Worm (Caenorhabditis elegans) whole organism, L2 larva: ENCODE results near the gene xpo-1.

ENCODE experiments used
- C34F6.9 ChIP-seq: fragments of 150-350 bp; optimal IDR thresholded peaks from 2 replicates; lab custom pipeline; 2014; ENCODE audit warnings: missing biosample characterization, missing genetic modification characterization
- F13H6.1 ChIP-seq: sonication (generic microtip); optimal IDR thresholded peaks from 2 replicates; lab custom pipeline; 2016; ENCODE audit warnings: missing genetic modification characterization, missing compliant biosample characterization
- R02D3.7 ChIP-seq: fragments of 150-350 bp; optimal IDR thresholded peaks from 2 replicates; lab custom pipeline; 2014; ENCODE audit warnings: missing biosample characterization, missing genetic modification characterization
- Y55F3AM.14 ChIP-seq: fragments of 200-800 bp; sonication (Bioruptor generic); optimal IDR thresholded peaks from 2 replicates; lab custom pipeline; 2018; ENCODE audit warnings: mild to moderate bottlenecking, missing genetic modification characterization, missing compliant biosample characterization
- alr-1 ChIP-seq: fragments of 150-350 bp; optimal IDR thresholded peaks from 2 replicates; lab custom pipeline; 2014; ENCODE audit warnings: missing biosample characterization, missing genetic modification characterization
- aly-2 ChIP-seq: fragments of 150-350 bp; optimal IDR thresholded peaks from 2 replicates; lab custom pipeline; 2014; ENCODE audit warnings: missing biosample characterization, missing genetic modification characterization
- ama-1 ChIP-seq: fragments of 150-350 bp; optimal IDR thresholded peaks from 2 replicates; lab custom pipeline; 2018; ENCODE audit warnings: inconsistent platforms
- blmp-1 ChIP-seq: sonication (generic microtip); optimal IDR thresholded peaks from 2 replicates; lab custom pipeline; 2017; ENCODE audit warnings: missing genetic modification characterization, mild to moderate bottlenecking, missing compliant biosample characterization, antibody characterized with exemption, moderate library complexity; ENCODE audit not compliant: insufficient read depth
- ceh-16 ChIP-seq: fragments of 150-350 bp; optimal IDR thresholded peaks from 2 replicates; lab custom pipeline; 2014; ENCODE audit warnings: missing biosample characterization, missing genetic modification characterization
- ceh-82 ChIP-seq: fragments of 150-350 bp; optimal IDR thresholded peaks from 2 replicates; lab custom pipeline; 2014; ENCODE audit warnings: missing biosample characterization, missing genetic modification characterization
- crh-2 ChIP-seq: sonication (generic microtip); optimal IDR thresholded peaks from 2 replicates; lab custom pipeline; 2017; ENCODE audit warnings: missing biosample characterization, missing genetic modification characterization
- dmd-4 ChIP-seq: sonication (generic microtip); optimal IDR thresholded peaks from 2 replicates; lab custom pipeline; 2017; ENCODE audit warnings: missing biosample characterization, missing genetic modification characterization
- egl-27 ChIP-seq: sonication (generic microtip); optimal IDR thresholded peaks from 3 replicates; lab custom pipeline; 2017; ENCODE audit warnings: missing biosample characterization, missing genetic modification reagents, missing genetic modification characterization
- elt-1 ChIP-seq: fragments of 150-350 bp; optimal IDR thresholded peaks from 2 replicates; lab custom pipeline; 2014; ENCODE audit warnings: missing biosample characterization, missing genetic modification characterization
- fos-1 ChIP-seq: fragments of 150-350 bp; optimal IDR thresholded peaks from 2 replicates; lab custom pipeline; 2014; ENCODE audit warnings: missing biosample characterization, missing genetic modification characterization
- gmeb-1 ChIP-seq: fragments of 150-350 bp; optimal IDR thresholded peaks from 2 replicates; lab custom pipeline; 2014; ENCODE audit warnings: missing biosample characterization, missing genetic modification characterization
- lin-11 ChIP-seq: fragments of 150-350 bp; sonication (generic microtip); optimal IDR thresholded peaks from 2 replicates; lab custom pipeline; 2014; ENCODE audit warnings: missing biosample characterization, missing genetic modification characterization, inconsistent platforms, mixed read lengths
- lin-13 ChIP-seq: fragments of 150-350 bp; optimal IDR thresholded peaks from 2 replicates; lab custom pipeline; 2014; ENCODE audit warnings: missing biosample characterization, missing genetic modification reagents, missing genetic modification characterization
- lin-39 ChIP-seq: fragments of 150-350 bp; optimal IDR thresholded peaks from 2 replicates; lab custom pipeline; 2014; ENCODE audit warnings: missing biosample characterization, missing genetic modification reagents, missing genetic modification characterization
- lsy-2 ChIP-seq, 2 experiments: fragments of 150-350 bp in 1 of 2; sonication (generic microtip) in 1 of 2; optimal IDR thresholded peaks; 2 replicates each; lab custom pipeline; 2014 to 2017; ENCODE audit warnings: missing biosample characterization in 2 of 2, missing genetic modification characterization in 2 of 2
- mab-5 ChIP-seq: fragments of 150-350 bp; optimal IDR thresholded peaks from 2 replicates; lab custom pipeline; 2014; ENCODE audit warnings: missing biosample characterization, missing genetic modification characterization
- mdl-1 ChIP-seq, 2 experiments: fragments of 150-350 bp in 1 of 2; sonication (generic microtip) in 1 of 2; optimal IDR thresholded peaks; 2 replicates each; lab custom pipeline; 2017; ENCODE audit warnings: missing biosample characterization in 2 of 2, missing genetic modification characterization in 2 of 2
- nhr-11 ChIP-seq: fragments of 150-350 bp; optimal IDR thresholded peaks from 2 replicates; lab custom pipeline; 2014; ENCODE audit warnings: missing biosample characterization, missing genetic modification characterization
- nhr-12 ChIP-seq: fragments of 150-350 bp; optimal IDR thresholded peaks from 2 replicates; lab custom pipeline; 2014; ENCODE audit warnings: missing biosample characterization, missing genetic modification characterization
- nhr-129 ChIP-seq: fragments of 150-350 bp; optimal IDR thresholded peaks from 2 replicates; lab custom pipeline; 2014; ENCODE audit warnings: missing biosample characterization, missing genetic modification characterization
- nhr-237 ChIP-seq: fragments of 150-350 bp; optimal IDR thresholded peaks from 2 replicates; lab custom pipeline; 2014; ENCODE audit warnings: missing biosample characterization, missing genetic modification characterization
- nhr-25 ChIP-seq: fragments of 150-350 bp; sonication (generic microtip); optimal IDR thresholded peaks from 3 replicates; lab custom pipeline; 2014; ENCODE audit warnings: missing biosample characterization, missing genetic modification characterization
- nhr-6 ChIP-seq: fragments of 150-350 bp; optimal IDR thresholded peaks from 2 replicates; lab custom pipeline; 2014; ENCODE audit warnings: missing biosample characterization, missing genetic modification characterization
- peb-1 ChIP-seq: fragments of 150-350 bp; optimal IDR thresholded peaks from 2 replicates; lab custom pipeline; 2014; ENCODE audit warnings: missing biosample characterization, missing genetic modification characterization
- sem-4 ChIP-seq: fragments of 150-350 bp; optimal IDR thresholded peaks from 2 replicates; lab custom pipeline; 2014; ENCODE audit warnings: missing biosample characterization, missing genetic modification reagents, missing genetic modification characterization
- skn-1 ChIP-seq: sonication (generic microtip); optimal IDR thresholded peaks from 2 replicates; lab custom pipeline; 2017; ENCODE audit warnings: missing biosample characterization, missing genetic modification characterization
- sma-3 ChIP-seq: sonication (generic microtip); optimal IDR thresholded peaks from 2 replicates; lab custom pipeline; 2016; ENCODE audit warnings: missing genetic modification reagents, missing genetic modification characterization, missing compliant biosample characterization
- sma-9 ChIP-seq, 2 experiments: fragments of 150-350 bp in 1 of 2; sonication (generic microtip) in 1 of 2; optimal IDR thresholded peaks; 2 replicates each; lab custom pipeline; 2014 to 2016; ENCODE audit warnings: missing genetic modification characterization in 2 of 2, mild to moderate bottlenecking in 1 of 2, missing biosample characterization in 1 of 2, missing compliant biosample characterization in 1 of 2, missing genetic modification reagents in 1 of 2, moderate library complexity in 1 of 2
- snpc-4 ChIP-seq: fragments of 150-350 bp; optimal IDR thresholded peaks from 2 replicates; lab custom pipeline; 2014; ENCODE audit warnings: missing biosample characterization, missing genetic modification characterization
- unc-55 ChIP-seq: fragments of 150-350 bp; sonication (generic microtip); optimal IDR thresholded peaks from 3 replicates; lab custom pipeline; 2014; ENCODE audit warnings: missing biosample characterization, missing genetic modification reagents, missing genetic modification characterization
- unc-62 ChIP-seq: fragments of 150-350 bp; optimal IDR thresholded peaks from 2 replicates; lab custom pipeline; 2014; ENCODE audit warnings: missing biosample characterization, missing genetic modification reagents, missing genetic modification characterization
- zag-1 ChIP-seq: fragments of 150-350 bp; optimal IDR thresholded peaks from 2 replicates; lab custom pipeline; 2014; ENCODE audit warnings: missing biosample characterization, missing genetic modification characterization
- ztf-1 ChIP-seq: fragments of 200-800 bp; sonication (Bioruptor generic); conservative IDR thresholded peaks from 2 replicates; pipeline ENCODE4 v1.3.6; 2022; ENCODE audit warnings: missing genetic modification characterization, missing compliant biosample characterization
- ztf-11 ChIP-seq: sonication (generic microtip); optimal IDR thresholded peaks from 2 replicates; lab custom pipeline; 2017; ENCODE audit warnings: missing biosample characterization, missing genetic modification characterization

The xpo-1 gene

ce11 chrV:7819585-7819984, 14.7 kb downstream of the xpo-1 start:
- TF ChIP-seq sma-9 (GFP tag; optimal IDR thresholded peaks at IDR 0.05; lab: Kevin White, UChicago) (no peak), sma-9 (tag; optimal IDR thresholded peaks at IDR 0.05; lab: Kevin White, UChicago) (no peak), unc-55 (GFP tag; lab: Kevin White, UChicago) (peak; percentile 21), mab-5 (no peak), C34F6.9 (peak; percentile 13)

ce11 chrV:7820270-7820669, 15.4 kb downstream of the xpo-1 start, which contains the start of gene lbp-4:
TSS of gene lbp-4 (plus strand) at chrV:7820578.
- no peak for TF ChIP-seq mab-5
- no peak for TF ChIP-seq dmd-4
- TF ChIP-seq lsy-2 (tag; optimal IDR thresholded peaks at IDR 0.05; lab: Kevin White, UChicago): peak in 1 of 2 experiments; percentile 64
- TF ChIP-seq nhr-237 (tag; lab: Kevin White, UChicago): no peak
- peak; percentile 45 for TF ChIP-seq sma-3 (GFP tag; lab: Kevin White, UChicago)
- no peak for TF ChIP-seq elt-1 (tag; lab: Kevin White, UChicago)
- no peak for TF ChIP-seq zag-1
- TF ChIP-seq nhr-12: no peak
- peak; percentile 71 for TF ChIP-seq C34F6.9
- no peak for TF ChIP-seq ceh-16 (tag; lab: Kevin White, UChicago)
- no peak for TF ChIP-seq peb-1
- TF ChIP-seq fos-1 (tag; lab: Kevin White, UChicago): peak; percentile 50
- peak; percentile 27 for TF ChIP-seq gmeb-1
- no peak for TF ChIP-seq blmp-1 (tag; lab: Kevin White, UChicago)
- no peak for TF ChIP-seq alr-1 (tag; lab: Kevin White, UChicago)
- TF ChIP-seq R02D3.7 (tag; lab: Kevin White, UChicago): no peak
- TF ChIP-seq Y55F3AM.14 (GFP tag; lab: Kevin White, UChicago): no peak
- no peak for TF ChIP-seq snpc-4
- TF ChIP-seq nhr-6: no peak
- TF ChIP-seq sma-9 (GFP tag; optimal IDR thresholded peaks at IDR 0.05; lab: Kevin White, UChicago): peak; percentile 7
- TF ChIP-seq sma-9 (tag; optimal IDR thresholded peaks at IDR 0.05; lab: Kevin White, UChicago): no peak
- TF ChIP-seq unc-55 (GFP tag; lab: Kevin White, UChicago): peak; percentile 71
- TF ChIP-seq ceh-82 (tag; lab: Kevin White, UChicago): no peak
- peak; percentile 24 for TF ChIP-seq nhr-129 (tag; lab: Kevin White, UChicago)
- TF ChIP-seq ztf-1 (GFP tag; lab: Robert Waterston, UW): no peak
- no peak for TF ChIP-seq ama-1 (lab: Kevin White, UChicago)
- TF ChIP-seq egl-27 (tag; lab: Kevin White, UChicago): no peak
- no peak for TF ChIP-seq F13H6.1 (tag; lab: Kevin White, UChicago)
- TF ChIP-seq aly-2 (tag; lab: Kevin White, UChicago): no peak
- TF ChIP-seq crh-2 (tag; lab: Kevin White, UChicago): peak; percentile 47

- TF ChIP-seq ztf-11 (tag; lab: Kevin White, UChicago): no peak
- no peak for TF ChIP-seq mdl-1 (tag; optimal IDR thresholded peaks at IDR 0.05; lab: Kevin White, UChicago)
- no peak for TF ChIP-seq ama-1 (lab: Kevin White, UChicago)
- peak; percentile 56 for TF ChIP-seq mab-5
- peak; percentile 8 for TF ChIP-seq unc-62 (GFP tag; lab: Kevin White, UChicago)
- no peak for TF ChIP-seq peb-1
- TF ChIP-seq nhr-6: no peak
- peak; percentile 82 for TF ChIP-seq F13H6.1 (tag; lab: Kevin White, UChicago)
- TF ChIP-seq lin-11 (tag; lab: Kevin White, UChicago): no peak
- no peak for TF ChIP-seq sem-4 (tag; lab: Kevin White, UChicago)
- TF ChIP-seq sma-9 (GFP tag; optimal IDR thresholded peaks at IDR 0.05; lab: Kevin White, UChicago): peak; percentile 32
- TF ChIP-seq sma-9 (tag; optimal IDR thresholded peaks at IDR 0.05; lab: Kevin White, UChicago): no peak
- TF ChIP-seq crh-2 (tag; lab: Kevin White, UChicago): peak; percentile 60
- peak; percentile 37 for TF ChIP-seq C34F6.9
- no peak for TF ChIP-seq alr-1 (tag; lab: Kevin White, UChicago)
- peak; percentile 19 for TF ChIP-seq egl-27 (tag; lab: Kevin White, UChicago)
- TF ChIP-seq ztf-1 (GFP tag; lab: Robert Waterston, UW): no peak
- TF ChIP-seq nhr-129 (tag; lab: Kevin White, UChicago): peak; percentile 84
- no peak for TF ChIP-seq R02D3.7 (tag; lab: Kevin White, UChicago)
- peak in 1 of 2 experiments; percentile 57 for TF ChIP-seq lsy-2 (tag; optimal IDR thresholded peaks at IDR 0.05; lab: Kevin White, UChicago)
- TF ChIP-seq nhr-237 (tag; lab: Kevin White, UChicago): no peak
Observed at ce11 chrV:7822655-7823054, 17.8 kb downstream of the xpo-1 start.

ce11 chrV:7824138-7824537, 19.3 kb downstream of the xpo-1 start:
- TF ChIP-seq nhr-129 (tag; lab: Kevin White, UChicago) (no peak), lin-13 (GFP tag; lab: Kevin White, UChicago) (no peak), lin-39 (no peak), ceh-16 (tag; lab: Kevin White, UChicago) (no peak), nhr-237 (tag; lab: Kevin White, UChicago) (no peak), blmp-1 (tag; lab: Kevin White, UChicago) (no peak), fos-1 (tag; lab: Kevin White, UChicago) (no peak), dmd-4 (no peak), nhr-25 (tag; lab: Kevin White, UChicago) (no peak), mdl-1 (tag; optimal IDR thresholded peaks at IDR 0.05; lab: Kevin White, UChicago) (no peak), F13H6.1 (tag; lab: Kevin White, UChicago) (no peak), R02D3.7 (tag; lab: Kevin White, UChicago) (no peak), lsy-2 (tag; optimal IDR thresholded peaks at IDR 0.05; lab: Kevin White, UChicago) (no peak), skn-1 (no peak), lin-11 (tag; lab: Kevin White, UChicago) (no peak), nhr-11 (tag; lab: Kevin White, UChicago) (no peak)
